Fruit fly (Drosophila melanogaster) whole organism, pupa: Measurements from ENCODE around the gene SmydA-8.

Experiments
- CG10348 ChIP-seq: fragments of 200-800 bp; sonication (Bioruptor generic); IDR thresholded peaks from 2 replicates; pipeline ENCODE4 v1.3.6; 2022; ENCODE audit warnings: missing biosample characterization, missing genetic modification characterization
- CG12605 ChIP-seq: fragments of 200-800 bp; sonication (Bioruptor generic); IDR thresholded peaks from 2 replicates; pipeline ENCODE4 v1.3.6; 2022; ENCODE audit warnings: missing biosample characterization, missing genetic modification characterization
- CG13204 ChIP-seq: fragments of 200-800 bp; sonication (Bioruptor generic); optimal IDR thresholded peaks from 2 replicates; lab custom pipeline; 2018; ENCODE audit warnings: missing biosample characterization, mild to moderate bottlenecking, missing genetic modification characterization, moderate library complexity
- CG14655 ChIP-seq: fragments of 200-800 bp; sonication (Bioruptor generic); optimal IDR thresholded peaks from 3 replicates; lab custom pipeline; 2017; ENCODE audit warnings: mild to moderate bottlenecking, missing biosample characterization, missing genetic modification reagents, missing genetic modification characterization
- CG15710 ChIP-seq: fragments of 200-800 bp; sonication (Bioruptor generic); optimal IDR thresholded peaks from 2 replicates; lab custom pipeline; 2018; ENCODE audit warnings: missing biosample characterization, mild to moderate bottlenecking, missing genetic modification characterization, moderate library complexity
- CG17806 ChIP-seq: fragments of 200-800 bp; sonication (Bioruptor generic); optimal IDR thresholded peaks from 2 replicates; lab custom pipeline; 2018; ENCODE audit warnings: missing biosample characterization, mild to moderate bottlenecking, missing genetic modification characterization, moderate library complexity
- CG32121 ChIP-seq: fragments of 200-800 bp; sonication (Bioruptor generic); IDR thresholded peaks from 2 replicates; pipeline ENCODE4 v1.3.6; 2022; ENCODE audit warnings: missing biosample characterization, missing genetic modification characterization
- CG34367 ChIP-seq: fragments of 200-800 bp; sonication (Bioruptor generic); optimal IDR thresholded peaks from 2 replicates; lab custom pipeline; 2018; ENCODE audit warnings: missing biosample characterization, mild to moderate bottlenecking, missing genetic modification characterization
- CG4496 ChIP-seq: fragments of 200-800 bp; sonication (Bioruptor generic); IDR thresholded peaks from 3 replicates; pipeline ENCODE4 v1.3.6; 2022; ENCODE audit warnings: missing biosample characterization, missing genetic modification characterization
- CG8159 ChIP-seq: fragments of 200-800 bp; sonication (Bioruptor generic); optimal IDR thresholded peaks from 3 replicates; lab custom pipeline; 2018; ENCODE audit warnings: missing biosample characterization, mild to moderate bottlenecking, missing genetic modification characterization, moderate library complexity
- CG8301 ChIP-seq: fragments of 200-800 bp; sonication (Bioruptor generic); optimal IDR thresholded peaks from 2 replicates; lab custom pipeline; 2018; ENCODE audit warnings: missing biosample characterization, mild to moderate bottlenecking, missing genetic modification characterization
- CG9948 ChIP-seq: fragments of 200-800 bp; sonication (Bioruptor generic); optimal IDR thresholded peaks from 2 replicates; lab custom pipeline; 2018; ENCODE audit warnings: missing biosample characterization, mild to moderate bottlenecking, missing genetic modification characterization, moderate library complexity
- D1 ChIP-seq: fragments of 200-800 bp; sonication (Bioruptor generic); optimal IDR thresholded peaks from 2 replicates; lab custom pipeline; 2018; ENCODE audit warnings: missing biosample characterization, mild to moderate bottlenecking, missing genetic modification characterization, moderate library complexity
- EcR ChIP-seq: fragments of 200-800 bp; sonication (Bioruptor generic); optimal IDR thresholded peaks from 3 replicates; lab custom pipeline; 2019; ENCODE audit warnings: missing biosample characterization, missing genetic modification characterization, mild to moderate bottlenecking, moderate library complexity, missing genetic modification reagents
- Ets98B ChIP-seq: fragments of 200-800 bp; sonication (Bioruptor generic); IDR thresholded peaks from 2 replicates; pipeline ENCODE4 v1.3.6; 2022; ENCODE audit warnings: missing biosample characterization, missing genetic modification characterization
- Pif1A ChIP-seq: fragments of 200-800 bp; sonication (Bioruptor generic); optimal IDR thresholded peaks from 3 replicates; lab custom pipeline; 2016; ENCODE audit warnings: missing biosample characterization, missing genetic modification characterization
- Pif1B ChIP-seq: fragments of 200-800 bp; sonication (Bioruptor generic); optimal IDR thresholded peaks from 3 replicates; lab custom pipeline; 2016; ENCODE audit warnings: missing biosample characterization, missing genetic modification characterization
- Snoo ChIP-seq: fragments of 200-800 bp; sonication (Bioruptor generic); optimal IDR thresholded peaks from 3 replicates; lab custom pipeline; 2017; ENCODE audit warnings: missing biosample characterization, mild to moderate bottlenecking, missing genetic modification characterization, inconsistent platforms
- fd96Ca ChIP-seq: fragments of 200-800 bp; sonication (Bioruptor generic); IDR thresholded peaks from 3 replicates; pipeline ENCODE4 v1.3.6; 2022; ENCODE audit warnings: missing biosample characterization, missing genetic modification characterization
- gl ChIP-seq: fragments of 200-800 bp; sonication (Bioruptor generic); optimal IDR thresholded peaks from 2 replicates; lab custom pipeline; 2018; ENCODE audit warnings: missing biosample characterization, mild to moderate bottlenecking, missing genetic modification characterization
- rn ChIP-seq: fragments of 200-800 bp; sonication (Bioruptor generic); IDR thresholded peaks from 2 replicates; pipeline ENCODE4 v1.3.6; 2022; ENCODE audit warnings: missing biosample characterization, missing genetic modification characterization

The SmydA-8 gene

DNA sequence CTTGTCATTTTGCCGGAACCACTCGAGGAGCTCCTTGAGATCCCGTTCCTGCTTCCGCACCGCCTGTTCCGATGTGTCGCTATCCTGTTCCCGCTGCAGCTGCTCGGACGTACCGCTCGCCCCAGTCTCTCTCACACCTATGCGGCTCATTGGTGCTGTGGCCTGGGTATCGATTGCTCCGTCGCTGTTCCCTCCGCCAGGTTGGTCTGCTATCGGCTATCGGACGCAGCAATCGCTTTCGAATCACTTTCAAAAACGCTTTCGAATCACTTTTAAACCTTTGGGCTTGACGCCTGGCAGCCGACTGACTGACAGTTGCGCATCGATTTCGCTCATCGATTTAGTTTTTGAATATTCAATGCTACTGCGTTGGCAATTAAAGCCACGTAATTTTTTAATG lies 38.1 kb upstream of the SmydA-8 start, which contains the start of gene CG3191:
Gene CG3191, minus strand, starts transcription at position 306 of the 400 bp plus-strand sequence.
- 0 out of 3 replicates have a peak, but pooled peaks have one; percentile 21 for TF ChIP-seq CG4496 (GFP tag; lab: Robert Waterston, UW)
- no peak for TF ChIP-seq CG8159 (tag; lab: Kevin White, UChicago)

DNA sequence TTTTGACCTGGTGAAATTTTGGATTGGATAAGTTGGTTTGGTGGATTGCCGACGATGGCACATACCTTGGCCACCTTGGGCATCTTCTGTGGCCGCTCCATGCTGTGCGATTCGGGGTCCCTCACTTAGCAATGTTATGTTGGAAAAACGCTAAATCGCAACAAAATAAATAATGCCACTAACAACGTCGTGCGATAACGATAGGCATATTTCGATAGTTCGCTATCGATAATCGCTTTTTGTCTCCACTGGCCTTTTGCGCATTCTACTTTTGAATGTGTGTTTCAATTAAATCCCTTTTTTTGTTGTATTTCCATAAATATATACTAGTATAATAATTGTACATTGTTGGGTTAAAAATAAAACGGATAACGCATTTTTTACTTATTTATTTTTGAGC lies 36.2 kb upstream of the SmydA-8 start, which contains the start of gene crn:
Gene crn, minus strand, starts transcription at position 221 of the 400 bp plus-strand sequence.
- TF ChIP-seq CG17806 (no peak), Pif1B (GFP tag; lab: Kevin White, UChicago) (no peak), CG15710 (tag; lab: Kevin White, UChicago) (no peak), CG13204 (GFP tag; lab: Kevin White, UChicago) (no peak), CG8301 (tag; lab: Kevin White, UChicago) (no peak), CG34367 (tag; lab: Kevin White, UChicago) (no peak), Snoo (tag; lab: Kevin White, UChicago) (no peak), D1 (tag; lab: Kevin White, UChicago) (no peak), CG9948 (tag; lab: Kevin White, UChicago) (no peak), Ets98B (GFP tag; lab: Robert Waterston, UW) (no peak), CG12605 (GFP tag; lab: Robert Waterston, UW) (no peak), rn (no peak), EcR (GFP tag; lab: Kevin White, UChicago) (no peak), CG4496 (GFP tag; lab: Robert Waterston, UW) (no peak), CG14655 (GFP tag; lab: Kevin White, UChicago) (no peak), CG8159 (tag; lab: Kevin White, UChicago) (no peak), fd96Ca (GFP tag; lab: Robert Waterston, UW) (no peak), gl (tag; lab: Kevin White, UChicago) (no peak)
- TF ChIP-seq, all 21 proteins: peak for 0

DNA sequence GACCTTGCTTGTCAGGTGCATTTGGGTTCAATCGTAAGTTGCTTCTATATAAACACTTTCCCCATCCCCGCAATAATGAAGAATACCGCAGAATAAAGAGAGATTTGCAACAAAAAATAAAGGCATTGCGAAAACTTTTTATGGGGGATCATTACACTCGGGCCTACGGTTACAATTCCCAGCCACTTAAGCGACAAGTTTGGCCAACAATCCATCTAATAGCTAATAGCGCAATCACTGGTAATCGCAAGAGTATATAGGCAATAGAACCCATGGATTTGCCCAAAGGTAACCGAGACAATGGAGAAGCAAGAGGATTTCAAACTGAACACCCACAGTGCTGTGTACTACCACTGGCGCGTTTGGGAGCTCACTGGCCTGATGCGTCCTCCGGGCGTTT lies 32.3 kb upstream of the SmydA-8 start, which contains the start of gene Or2a:
Gene Or2a, plus strand, starts transcription at position 301 of the 400 bp plus-strand sequence.
- TF ChIP-seq EcR (GFP tag; lab: Kevin White, UChicago) (no peak), CG9948 (tag; lab: Kevin White, UChicago) (no peak), CG8159 (tag; lab: Kevin White, UChicago) (no peak), CG34367 (tag; lab: Kevin White, UChicago) (no peak)

DNA sequence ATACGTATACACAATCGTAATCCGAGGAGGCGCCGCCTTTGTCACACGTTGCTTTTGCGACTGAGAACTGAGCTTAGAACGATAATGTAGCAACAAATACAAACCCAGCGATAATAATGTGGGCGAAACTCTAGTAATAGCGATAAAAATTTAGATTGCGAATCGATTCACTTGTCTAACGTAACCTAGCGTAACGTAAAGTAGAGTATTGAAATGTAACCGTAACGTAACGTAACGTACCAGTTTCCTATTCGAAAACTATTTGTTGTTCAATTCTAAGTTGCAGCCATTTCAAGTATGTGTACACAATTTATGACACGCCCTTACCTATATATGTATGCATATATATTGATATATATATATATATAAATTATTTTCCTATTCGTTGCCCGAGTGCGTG lies 31.1 kb upstream of the SmydA-8 start:
- no peak for TF ChIP-seq CG13204 (GFP tag; lab: Kevin White, UChicago)
- TF ChIP-seq gl (tag; lab: Kevin White, UChicago) = no peak
- no peak for TF ChIP-seq EcR (GFP tag; lab: Kevin White, UChicago)
- TF ChIP-seq CG17806 = no peak
- TF ChIP-seq CG8301 (tag; lab: Kevin White, UChicago) = no peak
- no peak for TF ChIP-seq CG15710 (tag; lab: Kevin White, UChicago)
- TF ChIP-seq CG32121 (GFP tag; lab: Robert Waterston, UW) = no peak
- TF ChIP-seq CG14655 (GFP tag; lab: Kevin White, UChicago) = no peak
- TF ChIP-seq CG34367 (tag; lab: Kevin White, UChicago) = no peak
- TF ChIP-seq D1 (tag; lab: Kevin White, UChicago) = no peak
- no peak for TF ChIP-seq CG10348 (GFP tag; lab: Robert Waterston, UW)
- TF ChIP-seq CG4496 (GFP tag; lab: Robert Waterston, UW) = no peak
- no peak for TF ChIP-seq Snoo (tag; lab: Kevin White, UChicago)
- no peak for TF ChIP-seq rn
- TF ChIP-seq CG8159 (tag; lab: Kevin White, UChicago) = no peak
- TF ChIP-seq CG12605 (GFP tag; lab: Robert Waterston, UW) = no peak
- no peak for TF ChIP-seq fd96Ca (GFP tag; lab: Robert Waterston, UW)

DNA sequence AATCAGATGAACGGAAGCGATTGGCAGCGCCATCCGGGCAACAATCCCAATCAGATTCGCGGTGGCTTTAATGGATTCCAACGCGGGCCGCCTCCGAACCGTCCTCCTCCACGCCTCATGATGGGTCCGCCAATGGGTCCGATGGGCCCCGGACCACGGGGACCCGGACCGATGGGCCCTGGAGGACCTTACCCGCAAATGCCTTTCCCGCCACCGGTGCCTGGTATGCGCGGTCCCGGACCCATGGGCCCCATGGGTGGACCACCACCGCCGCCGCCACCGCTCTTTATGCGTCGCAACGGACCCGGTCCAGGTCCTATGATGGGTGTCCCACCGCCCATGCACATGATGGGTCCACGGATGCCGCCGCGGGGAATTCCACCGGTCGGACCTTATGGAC lies 29.3 kb upstream of the SmydA-8 start:
- TF ChIP-seq Snoo (tag; lab: Kevin White, UChicago) (no peak), CG32121 (GFP tag; lab: Robert Waterston, UW) (no peak), CG8159 (tag; lab: Kevin White, UChicago) (no peak), CG10348 (GFP tag; lab: Robert Waterston, UW) (no peak), CG13204 (GFP tag; lab: Kevin White, UChicago) (no peak), CG14655 (GFP tag; lab: Kevin White, UChicago) (no peak)

DNA sequence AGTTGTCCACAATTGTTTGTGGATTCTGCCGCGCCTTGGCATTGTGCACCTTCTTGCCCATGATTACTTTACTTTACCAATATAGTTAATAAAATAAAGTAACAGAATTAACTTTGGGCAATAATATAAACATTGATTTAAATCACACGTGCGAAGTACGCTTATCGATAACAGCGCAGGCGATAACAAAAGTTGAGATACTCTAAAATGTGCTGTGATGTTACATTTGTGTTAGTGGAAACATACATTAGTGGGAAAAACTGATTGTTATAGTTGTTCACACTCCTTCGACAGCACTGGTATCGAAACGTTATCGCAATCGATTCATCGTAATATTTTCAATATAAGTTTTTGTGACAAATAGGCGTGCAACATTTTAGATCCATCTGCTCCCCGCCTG lies 28.2 kb upstream of the SmydA-8 start, which contains the start of gene kz:
Gene kz, minus strand, starts transcription at position 194 of the 400 bp plus-strand sequence.
- TF ChIP-seq CG34367 (tag; lab: Kevin White, UChicago) = no peak
- no peak for TF ChIP-seq CG13204 (GFP tag; lab: Kevin White, UChicago)
- TF ChIP-seq gl (tag; lab: Kevin White, UChicago) = no peak
- TF ChIP-seq fd96Ca (GFP tag; lab: Robert Waterston, UW) = no peak
- TF ChIP-seq Snoo (tag; lab: Kevin White, UChicago) = no peak
- TF ChIP-seq Pif1B (GFP tag; lab: Kevin White, UChicago) = no peak
- TF ChIP-seq rn = no peak
- TF ChIP-seq CG15710 (tag; lab: Kevin White, UChicago) = no peak
- TF ChIP-seq CG4496 (GFP tag; lab: Robert Waterston, UW) = no peak
- no peak for TF ChIP-seq D1 (tag; lab: Kevin White, UChicago)
- no peak for TF ChIP-seq CG32121 (GFP tag; lab: Robert Waterston, UW)
- TF ChIP-seq CG17806 = no peak
- TF ChIP-seq Pif1A (GFP tag; lab: Kevin White, UChicago) = no peak
- no peak for TF ChIP-seq CG8301 (tag; lab: Kevin White, UChicago)
- no peak for TF ChIP-seq CG14655 (GFP tag; lab: Kevin White, UChicago)
- no peak for TF ChIP-seq CG8159 (tag; lab: Kevin White, UChicago)
